Fruit fly (Drosophila melanogaster): ENCODE data around the gene geko.

dm6 chr3L:18181900-18182299 lies 42.7 kb downstream of the geko start:
- TF ChIP-seq CG34406 (GFP tag; optimal IDR thresholded peaks at IDR 0.05) (no peak), Lpt (GFP tag; optimal IDR thresholded peaks at IDR 0.05) (no peak), CG31627 (GFP tag; optimal IDR thresholded peaks at IDR 0.05) (no peak)

Measured in whole organism, prepupa.